Worm (Caenorhabditis elegans): ENCODE measurements around the gene magu-4.

- TF ChIP-seq egl-27 (tag; optimal IDR thresholded peaks at IDR 0.05) (no peak), lsy-12 (tag; optimal IDR thresholded peaks at IDR 0.05) (no peak), ama-1 (optimal IDR thresholded peaks at IDR 0.05) (no peak), aly-2 (tag; optimal IDR thresholded peaks at IDR 0.05) (no peak), R02D3.7 (tag; optimal IDR thresholded peaks at IDR 0.05) (no peak), lin-39 (tag; optimal IDR thresholded peaks at IDR 0.05) (no peak), unc-62 (GFP tag; optimal IDR thresholded peaks at IDR 0.05) (no peak)
These were observed 7.8 kb upstream of the magu-4 start, which contains the start of gene C47E12.3 for ce11 chrIV:10001748-10002147.
